Worm (Caenorhabditis elegans) whole organism, L4/young adult: ENCODE measurements around the gene clec-122.

Experiments
- W03F9.2 ChIP-seq: fragments of 150-350 bp; optimal IDR thresholded peaks from 2 replicates; lab custom pipeline; 2014; ENCODE audit warnings: missing biosample characterization, missing genetic modification characterization
- dao-5 ChIP-seq: sonication (generic microtip); optimal IDR thresholded peaks from 2 replicates; lab custom pipeline; 2016; ENCODE audit warnings: missing genotype, missing genetic modification characterization, moderate library complexity, missing compliant biosample characterization
- him-1 ChIP-seq: sonication (generic microtip); optimal IDR thresholded peaks from 2 replicates; lab custom pipeline; 2016; ENCODE audit warnings: missing genotype, missing genetic modification reagents, missing genetic modification characterization, missing compliant biosample characterization

- TF ChIP-seq him-1 (tag; lab: Kevin White, UChicago) (no peak), W03F9.2 (tag; lab: Kevin White, UChicago) (no peak), dao-5 (tag; lab: Kevin White, UChicago) (no peak)
Measured at ce11 chrII:3151615-3152014, 45.8 kb downstream of the clec-122 start, which contains the start of the genes T10D4.14 and T10D4.19.
